Fruit fly (Drosophila melanogaster): ENCODE data around the gene Idgf2.
A peak's percentile ranks its signal among the peaks of the same experiment; 100 is the strongest.

Idgf2 gene

dm6 chr2L:16492617-16493203 lies 45.6 kb downstream of the Idgf2 start (continued):
- TF ChIP-seq seq (GFP tag; IDR thresholded peaks at IDR 0.05) = peak; percentile 64; the same call in 1 of the 2 replicates
- TF ChIP-seq CG31441 (GFP tag; IDR thresholded peaks at IDR 0.05) = peak; percentile 79
- peak; percentile 39 for TF ChIP-seq CG17802 (tag; optimal IDR thresholded peaks at IDR 0.05)
- TF ChIP-seq MESR4 (GFP tag; optimal IDR thresholded peaks at IDR 0.05) = peak; percentile 7
- TF ChIP-seq CG30403 (GFP tag; optimal IDR thresholded peaks at IDR 0.05) = peak; percentile 79
- no peak for TF ChIP-seq CG2129 (GFP tag; IDR thresholded peaks at IDR 0.05; ENCODE audit: partially characterized antibody)
- no peak for TF ChIP-seq CG3995 (GFP tag; optimal IDR thresholded peaks at IDR 0.05)
- TF ChIP-seq Dref (GFP tag; IDR thresholded peaks at IDR 0.05) = no peak
- TF ChIP-seq CG2875 (GFP tag; optimal IDR thresholded peaks at IDR 0.05) = peak; percentile 56
- TF ChIP-seq CG17612 (GFP tag; IDR thresholded peaks at IDR 0.05) = no peak; the same call in 1 of the 2 replicates
- TF ChIP-seq sc (optimal IDR thresholded peaks at IDR 0.05) = no peak
- peak; percentile 51 for TF ChIP-seq sc (GFP tag; optimal IDR thresholded peaks at IDR 0.05)
- TF ChIP-seq CG3726 (GFP tag; IDR thresholded peaks at IDR 0.05) = no peak
- peak; percentile 49; the same call in 1 of the 3 replicates for TF ChIP-seq CG11093 (GFP tag; IDR thresholded peaks at IDR 0.05)
- peak; percentile 37 for TF ChIP-seq CG3065 (GFP tag; optimal IDR thresholded peaks at IDR 0.05)
- TF ChIP-seq grau (tag; optimal IDR thresholded peaks at IDR 0.05) = peak; percentile 99
- peak in 1 of 2 experiments; percentile 91 for TF ChIP-seq eve (GFP tag; optimal IDR thresholded peaks at IDR 0.05)
- peak; percentile 44 for TF ChIP-seq CG3838 (GFP tag; optimal IDR thresholded peaks at IDR 0.05)
- TF ChIP-seq Gsc (GFP tag; IDR thresholded peaks at IDR 0.05) = no peak
- TF ChIP-seq D19A (tag; optimal IDR thresholded peaks at IDR 0.05) = peak; percentile 77
- peak; percentile 47 for TF ChIP-seq zfh2 (GFP tag; optimal IDR thresholded peaks at IDR 0.05)
- no peak for TF ChIP-seq mld (GFP tag; IDR thresholded peaks at IDR 0.05; ENCODE audit: partially characterized antibody)
- peak; percentile 74; the same call in 2 of the 3 replicates for TF ChIP-seq ken (GFP tag; IDR thresholded peaks at IDR 0.05)
- peak; percentile 77 for TF ChIP-seq Vsx1 (GFP tag; optimal IDR thresholded peaks at IDR 0.05)
- TF ChIP-seq kah (GFP tag; optimal IDR thresholded peaks at IDR 0.05) = peak; percentile 44
- TF ChIP-seq btn (GFP tag; optimal IDR thresholded peaks at IDR 0.05) = peak; percentile 24
- peak; percentile 70 for TF ChIP-seq CG13775 (GFP tag; optimal IDR thresholded peaks at IDR 0.05)
- TF ChIP-seq hb (GFP tag; IDR thresholded peaks at IDR 0.05; ENCODE audit: partially characterized antibody) = no peak
- peak; percentile 71 for TF ChIP-seq Abd-B (GFP tag; optimal IDR thresholded peaks at IDR 0.05)
- TF ChIP-seq CG11695 (GFP tag; IDR thresholded peaks at IDR 0.05) = peak; percentile 69
- TF ChIP-seq Bgb (GFP tag; IDR thresholded peaks at IDR 0.05; ENCODE audit: partially characterized antibody) = no peak
- TF ChIP-seq Ada2b (GFP tag; IDR thresholded peaks at IDR 0.05) = peak; percentile 65; the same call in 1 of the 2 replicates
- TF ChIP-seq sisA (GFP tag; IDR thresholded peaks at IDR 0.05) = peak; percentile 61
- TF ChIP-seq dmrt11E (tag; optimal IDR thresholded peaks at IDR 0.05) = peak; percentile 82
- peak; percentile 58 for TF ChIP-seq CG8944 (GFP tag; optimal IDR thresholded peaks at IDR 0.05)
- TF ChIP-seq E2f2 (GFP tag; IDR thresholded peaks at IDR 0.05) = peak; percentile 53
- peak; percentile 70 for TF ChIP-seq ind (GFP tag; optimal IDR thresholded peaks at IDR 0.05)
- TF ChIP-seq CG12391 (tag; optimal IDR thresholded peaks at IDR 0.05) = peak; percentile 85
- TF ChIP-seq row (GFP tag; IDR thresholded peaks at IDR 0.05) = peak; percentile 93
- TF ChIP-seq NfI (GFP tag; optimal IDR thresholded peaks at IDR 0.05) = peak; percentile 81
- peak in 1 of 2 experiments; percentile 17 for TF ChIP-seq insv (GFP tag; optimal IDR thresholded peaks at IDR 0.05)
- peak; percentile 76 for TF ChIP-seq Hsf (GFP tag; optimal IDR thresholded peaks at IDR 0.05)
- peak; percentile 72 for TF ChIP-seq CG6813 (GFP tag; optimal IDR thresholded peaks at IDR 0.05)
- no peak for TF ChIP-seq CG1832 (GFP tag; optimal IDR thresholded peaks at IDR 0.05)
- TF ChIP-seq CG10462 (GFP tag; optimal IDR thresholded peaks at IDR 0.05) = peak; percentile 26
- peak; percentile 88 for TF ChIP-seq dysf (GFP tag; IDR thresholded peaks at IDR 0.05)
- peak; percentile 26 for TF ChIP-seq CG31365 (tag; optimal IDR thresholded peaks at IDR 0.05)
- peak; percentile 74 for TF ChIP-seq NC2β (GFP tag; optimal IDR thresholded peaks at IDR 0.05)
- peak; percentile 63 for TF ChIP-seq CG6272 (GFP tag; IDR thresholded peaks at IDR 0.05)
- peak; percentile 49 to 86 for TF ChIP-seq Hr51 (GFP tag; optimal IDR thresholded peaks at IDR 0.05)

Measured in whole organism, embryonic.